Worm (Caenorhabditis elegans): ENCODE results near the gene F53F8.6.
A peak's percentile ranks its signal among the peaks of the same experiment; 100 is the strongest.

The F53F8.6 gene

DNA sequence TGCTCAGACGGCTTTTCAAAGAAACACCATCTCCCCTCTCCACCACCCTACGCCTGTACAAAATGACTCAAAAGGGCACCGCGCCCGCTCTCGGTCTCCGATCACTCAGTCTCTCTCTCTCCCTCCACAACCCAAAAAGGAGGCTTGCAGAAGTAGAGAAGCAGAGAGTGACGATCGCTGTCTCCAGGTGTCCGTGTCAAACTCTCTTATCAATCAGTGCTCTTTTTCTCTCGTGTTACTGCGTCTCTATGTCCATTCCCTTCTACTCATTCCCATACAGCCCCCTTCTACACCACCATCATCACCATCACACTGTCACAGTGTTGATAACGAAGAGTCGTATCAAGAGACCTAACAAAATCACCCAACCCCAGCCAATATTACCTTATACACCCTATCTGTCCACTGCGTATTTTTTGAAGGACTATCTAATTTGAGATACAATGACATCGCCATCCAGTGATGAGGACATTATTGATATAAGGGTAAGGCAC lies 48.6 kb downstream of the F53F8.6 start, which contains the start of gene pha-4 (continued):
- TF ChIP-seq zag-1 (tag; optimal IDR thresholded peaks at IDR 0.05) = no peak
- no peak for TF ChIP-seq madf-5 (GFP tag; IDR thresholded peaks at IDR 0.05)
- no peak for TF ChIP-seq ceh-82 (tag; optimal IDR thresholded peaks at IDR 0.05)
- TF ChIP-seq pha-4 (GFP tag; IDR thresholded peaks at IDR 0.05) = no peak
- TF ChIP-seq pha-4 (tag; optimal IDR thresholded peaks at IDR 0.05) = peak; percentile 95
- no peak for TF ChIP-seq lin-38 (GFP tag; IDR thresholded peaks at IDR 0.05)
- no peak for TF ChIP-seq egl-27 (tag; optimal IDR thresholded peaks at IDR 0.05)
- TF ChIP-seq lin-15B (tag; optimal IDR thresholded peaks at IDR 0.05) = no peak
- no peak for TF ChIP-seq spr-3 (GFP tag; optimal IDR thresholded peaks at IDR 0.05)
- peak; percentile 59 for TF ChIP-seq mes-2 (tag; optimal IDR thresholded peaks at IDR 0.05; ENCODE audit: poor library complexity, severe bottlenecking)
- no peak for TF ChIP-seq T20F7.1 (GFP tag; optimal IDR thresholded peaks at IDR 0.05)
- no peak for TF ChIP-seq lin-29 (GFP tag; IDR thresholded peaks at IDR 0.05)
- no peak for TF ChIP-seq rbr-2 (tag; optimal IDR thresholded peaks at IDR 0.05)
- no peak for TF ChIP-seq vab-7 (GFP tag; IDR thresholded peaks at IDR 0.05)
- peak; percentile 20 for TF ChIP-seq nhr-77 (tag; optimal IDR thresholded peaks at IDR 0.05)
- TF ChIP-seq zfp-3 (GFP tag; conservative IDR thresholded peaks at IDR 0.05) = no peak
- no peak for TF ChIP-seq Y5F2A.4 (GFP tag; optimal IDR thresholded peaks at IDR 0.05)

DNA sequence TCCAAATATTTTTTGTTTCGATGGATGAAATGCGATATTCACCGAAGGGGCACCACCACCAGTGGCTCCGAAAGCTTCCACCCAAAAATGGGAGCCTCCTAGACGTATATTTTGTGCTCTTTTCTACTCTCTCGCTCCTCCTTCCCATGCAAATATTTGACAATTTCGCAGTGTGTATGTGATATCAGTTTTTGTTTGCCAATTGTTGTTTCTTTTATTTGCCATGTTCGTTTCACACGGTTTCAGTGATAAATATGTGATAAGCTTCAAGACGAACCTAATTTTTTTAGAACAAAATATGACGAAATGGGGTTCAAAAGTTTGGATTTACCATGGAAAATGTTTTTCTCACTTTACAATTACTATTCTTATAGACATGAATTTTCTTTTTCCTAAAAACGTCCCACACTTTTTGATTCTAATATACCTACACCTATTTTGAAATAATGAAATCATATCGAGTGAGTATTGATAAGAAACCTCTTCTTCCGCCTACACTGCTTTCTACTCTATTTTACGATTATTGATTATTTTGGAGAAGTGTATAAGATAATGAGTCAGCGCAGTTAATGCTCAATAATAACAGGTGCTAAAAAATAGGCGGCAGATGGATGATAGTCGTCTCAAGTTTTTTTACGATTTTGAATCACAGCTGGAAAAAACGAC lies 49.9 kb downstream of the F53F8.6 start:
- TF ChIP-seq snpc-4 (tag; optimal IDR thresholded peaks at IDR 0.05) = no peak
- peak; percentile 67 for TF ChIP-seq pqm-1 (tag; optimal IDR thresholded peaks at IDR 0.05)
- no peak for TF ChIP-seq zfp-3 (GFP tag; conservative IDR thresholded peaks at IDR 0.05)
- peak; percentile 9 for TF ChIP-seq ceh-28 (tag; optimal IDR thresholded peaks at IDR 0.05)
- no peak for TF ChIP-seq daf-16 (GFP tag; optimal IDR thresholded peaks at IDR 0.05)
- TF ChIP-seq daf-16 (tag; optimal IDR thresholded peaks at IDR 0.05) = peak; percentile 41
- no peak for TF ChIP-seq pha-4 (GFP tag; IDR thresholded peaks at IDR 0.05)
- TF ChIP-seq pha-4 (tag; optimal IDR thresholded peaks at IDR 0.05) = peak; percentile 72
- TF ChIP-seq hlh-11 (tag; optimal IDR thresholded peaks at IDR 0.05) = peak; percentile 15

- TF ChIP-seq aha-1 (tag) (peak; percentile 69), hlh-11 (tag; optimal IDR thresholded peaks at IDR 0.05) (no peak), pha-4 (GFP tag; IDR thresholded peaks at IDR 0.05) (peak; percentile 6; the same call in 1 of the 2 replicates), pha-4 (tag; optimal IDR thresholded peaks at IDR 0.05) (peak; percentile 81), dve-1 (tag; optimal IDR thresholded peaks at IDR 0.05; ENCODE audit: insufficient read depth) (peak; percentile 21), daf-16 (GFP tag; optimal IDR thresholded peaks at IDR 0.05) (no peak), daf-16 (tag; optimal IDR thresholded peaks at IDR 0.05) (peak; percentile 6)
Measured at ce11 chrV:20755494-20755893, 51.5 kb downstream of the F53F8.6 start.

- no peak for TF ChIP-seq daf-8 (GFP tag; IDR thresholded peaks at IDR 0.05)
- 0 out of 2 replicates have a peak, but pooled peaks have one; percentile 43 for TF ChIP-seq F44E2.7 (GFP tag; IDR thresholded peaks at IDR 0.05)
- TF ChIP-seq pha-4 (GFP tag; IDR thresholded peaks at IDR 0.05) = no peak
- TF ChIP-seq pha-4 (tag; optimal IDR thresholded peaks at IDR 0.05) = peak; percentile 89
- peak; percentile 38; the same call in 1 of the 2 replicates for TF ChIP-seq set-16 (GFP tag; IDR thresholded peaks at IDR 0.05)
Measured at ce11 chrV:20756385-20756996, 52.5 kb downstream of the F53F8.6 start.

- no peak for TF ChIP-seq fos-1 (tag; optimal IDR thresholded peaks at IDR 0.05)
- TF ChIP-seq egl-43 (GFP tag; IDR thresholded peaks at IDR 0.05) = 0 out of 2 replicates have a peak, but pooled peaks have one; percentile 36
- no peak for TF ChIP-seq unc-62 (GFP tag; optimal IDR thresholded peaks at IDR 0.05 in 1 of 2)
- TF ChIP-seq unc-62 (tag; optimal IDR thresholded peaks at IDR 0.05) = no peak
- peak; percentile 62; the same call in 1 of the 2 replicates for TF ChIP-seq set-16 (GFP tag; IDR thresholded peaks at IDR 0.05)
- 0 out of 2 replicates have a peak, but pooled peaks have one; percentile 21 for TF ChIP-seq php-3 (GFP tag; IDR thresholded peaks at IDR 0.05)
- no peak for TF ChIP-seq madf-5 (GFP tag; IDR thresholded peaks at IDR 0.05)
- TF ChIP-seq nhr-102 (tag; optimal IDR thresholded peaks at IDR 0.05) = no peak
Measured at ce11 chrV:20757255-20757654, 53.2 kb downstream of the F53F8.6 start.

All from whole organism, L4 larva.